Worm (Caenorhabditis elegans) whole organism, L2 larva: ENCODE data around the gene uev-2.

Source experiments
- C34F6.9 ChIP-seq: fragments of 150-350 bp; optimal IDR thresholded peaks from 2 replicates; lab custom pipeline; 2014; ENCODE audit warnings: missing biosample characterization, missing genetic modification characterization
- F13H6.1 ChIP-seq: sonication (generic microtip); optimal IDR thresholded peaks from 2 replicates; lab custom pipeline; 2016; ENCODE audit warnings: missing genetic modification characterization, missing compliant biosample characterization
- R02D3.7 ChIP-seq: fragments of 150-350 bp; optimal IDR thresholded peaks from 2 replicates; lab custom pipeline; 2014; ENCODE audit warnings: missing biosample characterization, missing genetic modification characterization
- Y55F3AM.14 ChIP-seq: fragments of 200-800 bp; sonication (Bioruptor generic); optimal IDR thresholded peaks from 2 replicates; lab custom pipeline; 2018; ENCODE audit warnings: mild to moderate bottlenecking, missing genetic modification characterization, missing compliant biosample characterization
- ZK546.5 ChIP-seq: sonication (generic microtip); optimal IDR thresholded peaks from 2 replicates; lab custom pipeline; 2017; ENCODE audit warnings: missing biosample characterization, missing genetic modification characterization
- alr-1 ChIP-seq: fragments of 150-350 bp; optimal IDR thresholded peaks from 2 replicates; lab custom pipeline; 2014; ENCODE audit warnings: missing biosample characterization, missing genetic modification characterization
- aly-2 ChIP-seq: fragments of 150-350 bp; optimal IDR thresholded peaks from 2 replicates; lab custom pipeline; 2014; ENCODE audit warnings: missing biosample characterization, missing genetic modification characterization
- ama-1 ChIP-seq: fragments of 150-350 bp; optimal IDR thresholded peaks from 2 replicates; lab custom pipeline; 2018; ENCODE audit warnings: inconsistent platforms
- blmp-1 ChIP-seq: sonication (generic microtip); optimal IDR thresholded peaks from 2 replicates; lab custom pipeline; 2017; ENCODE audit warnings: missing genetic modification characterization, mild to moderate bottlenecking, missing compliant biosample characterization, antibody characterized with exemption, moderate library complexity; ENCODE audit not compliant: insufficient read depth
- ceh-16 ChIP-seq: fragments of 150-350 bp; optimal IDR thresholded peaks from 2 replicates; lab custom pipeline; 2014; ENCODE audit warnings: missing biosample characterization, missing genetic modification characterization
- ceh-82 ChIP-seq: fragments of 150-350 bp; optimal IDR thresholded peaks from 2 replicates; lab custom pipeline; 2014; ENCODE audit warnings: missing biosample characterization, missing genetic modification characterization
- crh-2 ChIP-seq: sonication (generic microtip); optimal IDR thresholded peaks from 2 replicates; lab custom pipeline; 2017; ENCODE audit warnings: missing biosample characterization, missing genetic modification characterization
- dmd-4 ChIP-seq: sonication (generic microtip); optimal IDR thresholded peaks from 2 replicates; lab custom pipeline; 2017; ENCODE audit warnings: missing biosample characterization, missing genetic modification characterization
- egl-27 ChIP-seq: sonication (generic microtip); optimal IDR thresholded peaks from 3 replicates; lab custom pipeline; 2017; ENCODE audit warnings: missing biosample characterization, missing genetic modification reagents, missing genetic modification characterization
- elt-1 ChIP-seq: fragments of 150-350 bp; optimal IDR thresholded peaks from 2 replicates; lab custom pipeline; 2014; ENCODE audit warnings: missing biosample characterization, missing genetic modification characterization
- elt-3 ChIP-seq: sonication (generic microtip); optimal IDR thresholded peaks from 2 replicates; lab custom pipeline; 2017; ENCODE audit warnings: missing biosample characterization, missing genetic modification characterization
- fos-1 ChIP-seq: fragments of 150-350 bp; optimal IDR thresholded peaks from 2 replicates; lab custom pipeline; 2014; ENCODE audit warnings: missing biosample characterization, missing genetic modification characterization
- gmeb-1 ChIP-seq: fragments of 150-350 bp; optimal IDR thresholded peaks from 2 replicates; lab custom pipeline; 2014; ENCODE audit warnings: missing biosample characterization, missing genetic modification characterization
- lin-11 ChIP-seq: fragments of 150-350 bp; sonication (generic microtip); optimal IDR thresholded peaks from 2 replicates; lab custom pipeline; 2014; ENCODE audit warnings: missing biosample characterization, missing genetic modification characterization, inconsistent platforms, mixed read lengths
- lin-13 ChIP-seq: fragments of 150-350 bp; optimal IDR thresholded peaks from 2 replicates; lab custom pipeline; 2014; ENCODE audit warnings: missing biosample characterization, missing genetic modification reagents, missing genetic modification characterization
- lin-39 ChIP-seq: fragments of 150-350 bp; optimal IDR thresholded peaks from 2 replicates; lab custom pipeline; 2014; ENCODE audit warnings: missing biosample characterization, missing genetic modification reagents, missing genetic modification characterization
- lsy-2 ChIP-seq, 2 experiments: fragments of 150-350 bp in 1 of 2; sonication (generic microtip) in 1 of 2; optimal IDR thresholded peaks; 2 replicates each; lab custom pipeline; 2014 to 2017; ENCODE audit warnings: missing biosample characterization in 2 of 2, missing genetic modification characterization in 2 of 2
- mab-5 ChIP-seq: fragments of 150-350 bp; optimal IDR thresholded peaks from 2 replicates; lab custom pipeline; 2014; ENCODE audit warnings: missing biosample characterization, missing genetic modification characterization
- mbf-1 ChIP-seq: sonication (generic microtip); optimal IDR thresholded peaks from 2 replicates; lab custom pipeline; 2017; ENCODE audit warnings: missing biosample characterization, missing genetic modification characterization
- mdl-1 ChIP-seq, 2 experiments: fragments of 150-350 bp in 1 of 2; sonication (generic microtip) in 1 of 2; optimal IDR thresholded peaks; 2 replicates each; lab custom pipeline; 2017; ENCODE audit warnings: missing biosample characterization in 2 of 2, missing genetic modification characterization in 2 of 2
- nhr-10 ChIP-seq: sonication (generic microtip); optimal IDR thresholded peaks from 2 replicates; lab custom pipeline; 2017; ENCODE audit warnings: missing biosample characterization, missing genetic modification characterization
- nhr-11 ChIP-seq: fragments of 150-350 bp; optimal IDR thresholded peaks from 2 replicates; lab custom pipeline; 2014; ENCODE audit warnings: missing biosample characterization, missing genetic modification characterization
- nhr-12 ChIP-seq: fragments of 150-350 bp; optimal IDR thresholded peaks from 2 replicates; lab custom pipeline; 2014; ENCODE audit warnings: missing biosample characterization, missing genetic modification characterization
- nhr-129 ChIP-seq: fragments of 150-350 bp; optimal IDR thresholded peaks from 2 replicates; lab custom pipeline; 2014; ENCODE audit warnings: missing biosample characterization, missing genetic modification characterization
- nhr-21 ChIP-seq: fragments of 150-350 bp; optimal IDR thresholded peaks from 2 replicates; lab custom pipeline; 2014; ENCODE audit warnings: missing biosample characterization, missing genetic modification characterization
- nhr-23 ChIP-seq: fragments of 150-350 bp; optimal IDR thresholded peaks from 2 replicates; lab custom pipeline; 2014; ENCODE audit warnings: missing biosample characterization, missing genetic modification reagents, missing genetic modification characterization
- nhr-237 ChIP-seq: fragments of 150-350 bp; optimal IDR thresholded peaks from 2 replicates; lab custom pipeline; 2014; ENCODE audit warnings: missing biosample characterization, missing genetic modification characterization
- nhr-25 ChIP-seq: fragments of 150-350 bp; sonication (generic microtip); optimal IDR thresholded peaks from 3 replicates; lab custom pipeline; 2014; ENCODE audit warnings: missing biosample characterization, missing genetic modification characterization
- nhr-6 ChIP-seq: fragments of 150-350 bp; optimal IDR thresholded peaks from 2 replicates; lab custom pipeline; 2014; ENCODE audit warnings: missing biosample characterization, missing genetic modification characterization
- nhr-77 ChIP-seq: fragments of 150-350 bp; optimal IDR thresholded peaks from 2 replicates; lab custom pipeline; 2014; ENCODE audit warnings: missing biosample characterization, missing genetic modification characterization
- peb-1 ChIP-seq: fragments of 150-350 bp; optimal IDR thresholded peaks from 2 replicates; lab custom pipeline; 2014; ENCODE audit warnings: missing biosample characterization, missing genetic modification characterization
- sem-4 ChIP-seq: fragments of 150-350 bp; optimal IDR thresholded peaks from 2 replicates; lab custom pipeline; 2014; ENCODE audit warnings: missing biosample characterization, missing genetic modification reagents, missing genetic modification characterization
- skn-1 ChIP-seq: sonication (generic microtip); optimal IDR thresholded peaks from 2 replicates; lab custom pipeline; 2017; ENCODE audit warnings: missing biosample characterization, missing genetic modification characterization
- sma-3 ChIP-seq: sonication (generic microtip); optimal IDR thresholded peaks from 2 replicates; lab custom pipeline; 2016; ENCODE audit warnings: missing genetic modification reagents, missing genetic modification characterization, missing compliant biosample characterization
- sma-9 ChIP-seq, 2 experiments: fragments of 150-350 bp in 1 of 2; sonication (generic microtip) in 1 of 2; optimal IDR thresholded peaks; 2 replicates each; lab custom pipeline; 2014 to 2016; ENCODE audit warnings: missing genetic modification characterization in 2 of 2, mild to moderate bottlenecking in 1 of 2, missing biosample characterization in 1 of 2, missing compliant biosample characterization in 1 of 2, missing genetic modification reagents in 1 of 2, moderate library complexity in 1 of 2
- snpc-4 ChIP-seq: fragments of 150-350 bp; optimal IDR thresholded peaks from 2 replicates; lab custom pipeline; 2014; ENCODE audit warnings: missing biosample characterization, missing genetic modification characterization
- unc-39 ChIP-seq: fragments of 150-350 bp; optimal IDR thresholded peaks from 2 replicates; lab custom pipeline; 2014; ENCODE audit warnings: missing biosample characterization, missing genetic modification characterization
- unc-55 ChIP-seq: fragments of 150-350 bp; sonication (generic microtip); optimal IDR thresholded peaks from 3 replicates; lab custom pipeline; 2014; ENCODE audit warnings: missing biosample characterization, missing genetic modification reagents, missing genetic modification characterization
- unc-62 ChIP-seq: fragments of 150-350 bp; optimal IDR thresholded peaks from 2 replicates; lab custom pipeline; 2014; ENCODE audit warnings: missing biosample characterization, missing genetic modification reagents, missing genetic modification characterization
- zag-1 ChIP-seq: fragments of 150-350 bp; optimal IDR thresholded peaks from 2 replicates; lab custom pipeline; 2014; ENCODE audit warnings: missing biosample characterization, missing genetic modification characterization
- ztf-1 ChIP-seq: fragments of 200-800 bp; sonication (Bioruptor generic); conservative IDR thresholded peaks from 2 replicates; pipeline ENCODE4 v1.3.6; 2022; ENCODE audit warnings: missing genetic modification characterization, missing compliant biosample characterization
- ztf-11 ChIP-seq: sonication (generic microtip); optimal IDR thresholded peaks from 2 replicates; lab custom pipeline; 2017; ENCODE audit warnings: missing biosample characterization, missing genetic modification characterization
- ztf-4 ChIP-seq: fragments of 150-350 bp; optimal IDR thresholded peaks from 2 replicates; lab custom pipeline; 2014; ENCODE audit warnings: missing biosample characterization, missing genetic modification characterization

uev-2 gene

DNA sequence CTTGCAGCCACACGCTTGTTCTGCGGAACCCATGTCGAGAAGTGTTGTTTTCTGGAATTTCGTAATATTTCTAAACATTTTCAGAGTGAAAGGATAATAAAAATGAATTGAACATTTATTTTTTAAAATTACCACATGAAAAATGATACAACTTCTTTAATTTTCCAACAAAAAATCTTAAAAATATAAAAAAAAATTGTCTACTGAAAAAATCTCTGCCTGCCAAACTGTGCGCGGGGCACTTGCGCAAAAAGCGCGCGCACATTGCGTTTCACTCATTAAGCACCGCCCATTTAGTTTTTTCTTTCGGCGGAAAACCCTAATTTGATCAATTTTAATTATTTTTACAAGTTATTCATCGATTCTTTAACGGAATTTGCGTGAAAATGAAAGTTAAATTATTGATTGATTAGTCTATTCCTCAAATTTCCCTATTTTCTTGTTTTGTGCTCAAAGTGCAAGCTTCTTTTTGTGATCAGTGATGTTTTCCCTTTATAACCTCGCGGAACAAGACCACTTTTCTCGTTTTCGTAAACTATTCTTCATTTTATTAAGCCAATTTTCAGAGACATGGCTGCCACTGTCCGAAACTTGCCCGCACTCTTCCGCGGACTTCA lies 27.9 kb upstream of the uev-2 start, which contains the start of the genes nmad-1 and hach-1:
Gene nmad-1, minus strand, starts transcription at position 51 of the 617 bp plus-strand sequence.
Gene hach-1, plus strand, starts transcription at position 567 of the 617 bp plus-strand sequence.
- TF ChIP-seq nhr-10 (tag; lab: Kevin White, UChicago), result no peak
- TF ChIP-seq ztf-11, result no peak
- TF ChIP-seq mab-5 (tag; lab: Kevin White, UChicago), result peak; percentile 69
- no peak for TF ChIP-seq nhr-237
- no peak for TF ChIP-seq dmd-4 (tag; lab: Kevin White, UChicago)
- peak; percentile 58 for TF ChIP-seq lin-11
- no peak for TF ChIP-seq R02D3.7 (tag; lab: Kevin White, UChicago)
- no peak for TF ChIP-seq egl-27 (tag; lab: Kevin White, UChicago)
- TF ChIP-seq zag-1 (tag; lab: Kevin White, UChicago), result no peak
- TF ChIP-seq sma-3 (GFP tag; lab: Kevin White, UChicago), result peak; percentile 85
- TF ChIP-seq nhr-23 (tag; lab: Kevin White, UChicago), result no peak
- TF ChIP-seq nhr-6 (tag; lab: Kevin White, UChicago), result no peak
- no peak for TF ChIP-seq mbf-1 (tag; lab: Kevin White, UChicago)
- no peak for TF ChIP-seq unc-39 (tag; lab: Kevin White, UChicago)
- TF ChIP-seq unc-62, result no peak
- peak; percentile 52 for TF ChIP-seq C34F6.9 (tag; lab: Kevin White, UChicago)
- TF ChIP-seq nhr-129, result peak; percentile 27
- no peak for TF ChIP-seq Y55F3AM.14
- peak; percentile 61 for TF ChIP-seq lin-13 (GFP tag; lab: Kevin White, UChicago)
- peak; percentile 40 for TF ChIP-seq crh-2 (tag; lab: Kevin White, UChicago)
- no peak for TF ChIP-seq alr-1
- peak; percentile 56 for TF ChIP-seq ztf-4 (tag; lab: Kevin White, UChicago)
- no peak for TF ChIP-seq mdl-1 (tag; optimal IDR thresholded peaks at IDR 0.05; lab: Kevin White, UChicago)
- TF ChIP-seq ceh-16 (tag; lab: Kevin White, UChicago), result no peak
- TF ChIP-seq F13H6.1 (tag; lab: Kevin White, UChicago), result peak; percentile 85
- TF ChIP-seq ztf-1 (GFP tag; lab: Robert Waterston, UW), result no peak
- TF ChIP-seq elt-3 (tag; lab: Kevin White, UChicago), result no peak
- TF ChIP-seq unc-55 (GFP tag; lab: Kevin White, UChicago), result peak; percentile 77
- TF ChIP-seq nhr-21 (tag; lab: Kevin White, UChicago), result peak; percentile 14
- TF ChIP-seq lsy-2 (tag; optimal IDR thresholded peaks at IDR 0.05; lab: Kevin White, UChicago), result peak; percentile 20 to 85
- peak; percentile 76 for TF ChIP-seq skn-1 (tag; lab: Kevin White, UChicago)
- no peak for TF ChIP-seq ama-1
- peak; percentile 10 for TF ChIP-seq nhr-11
- TF ChIP-seq ZK546.5, result no peak
- TF ChIP-seq blmp-1 (tag; lab: Kevin White, UChicago), result peak; percentile 39
- TF ChIP-seq elt-1 (tag; lab: Kevin White, UChicago), result no peak
- peak; percentile 28 for TF ChIP-seq fos-1
- no peak for TF ChIP-seq aly-2
- no peak for TF ChIP-seq nhr-12 (tag; lab: Kevin White, UChicago)
- no peak for TF ChIP-seq peb-1 (tag; lab: Kevin White, UChicago)
- TF ChIP-seq sma-9 (GFP tag; optimal IDR thresholded peaks at IDR 0.05; lab: Kevin White, UChicago), result peak; percentile 87
- TF ChIP-seq sma-9 (tag; optimal IDR thresholded peaks at IDR 0.05; lab: Kevin White, UChicago), result no peak
- peak; percentile 88 for TF ChIP-seq sem-4 (tag; lab: Kevin White, UChicago)
- TF ChIP-seq gmeb-1 (tag; lab: Kevin White, UChicago), result peak; percentile 79
- no peak for TF ChIP-seq lin-39 (tag; lab: Kevin White, UChicago)
- TF ChIP-seq nhr-77 (tag; lab: Kevin White, UChicago), result no peak
- peak; percentile 47 for TF ChIP-seq snpc-4 (tag; lab: Kevin White, UChicago)
- TF ChIP-seq nhr-25 (tag; lab: Kevin White, UChicago), result peak; percentile 70
- TF ChIP-seq ceh-82, result no peak
